Fruit fly (Drosophila melanogaster): Measurements from ENCODE around the gene Vps33B.

The Vps33B gene

DNA sequence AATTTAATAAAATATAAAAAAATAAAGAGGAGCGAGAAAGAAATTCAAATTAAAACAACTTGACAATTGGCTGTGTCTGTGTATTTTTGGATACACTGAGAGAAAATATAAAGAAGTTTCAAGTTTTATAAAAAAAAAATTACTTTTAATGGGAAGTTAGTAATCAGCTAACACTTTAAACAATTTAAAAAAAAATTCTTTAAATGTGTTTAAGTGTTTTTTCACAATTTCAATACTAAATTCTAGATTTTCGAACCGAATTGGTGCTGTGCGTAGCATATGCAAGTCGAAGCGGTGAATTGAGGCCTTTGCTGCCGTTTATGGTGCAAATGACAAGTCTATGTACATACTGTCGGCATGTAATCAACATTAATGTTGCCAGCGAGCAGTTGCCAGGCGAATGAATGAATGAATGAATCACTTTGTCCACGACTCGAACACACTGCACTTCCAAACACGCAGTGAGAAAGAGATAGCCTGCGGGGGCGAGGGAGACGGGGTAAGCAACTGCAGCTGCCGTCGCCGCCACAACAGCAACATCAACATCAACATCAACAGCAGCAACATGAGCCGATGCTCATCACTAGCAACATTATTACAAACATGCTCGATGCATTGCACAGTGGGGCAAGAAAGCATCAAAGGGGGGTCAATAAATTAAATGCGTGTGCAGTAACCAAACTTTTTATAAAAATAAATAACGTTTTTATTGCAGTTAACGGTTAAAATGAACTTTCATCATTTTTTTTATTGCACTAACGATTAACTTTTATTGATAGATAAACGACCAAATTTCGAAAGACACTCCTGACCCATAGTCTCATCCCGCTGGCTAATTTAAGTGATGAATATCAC lies 27.5 kb upstream of the Vps33B start (continued):
- TF ChIP-seq H2.0 (GFP tag; IDR thresholded peaks at IDR 0.05) (peak; percentile 43), cato (GFP tag; optimal IDR thresholded peaks at IDR 0.05; ENCODE audit: borderline replicate concordance) (peak; percentile 35), BtbVII (GFP tag; optimal IDR thresholded peaks at IDR 0.05) (no peak), CHES-1-like (GFP tag; optimal IDR thresholded peaks at IDR 0.05) (peak; percentile 29), CG6765 (GFP tag; optimal IDR thresholded peaks at IDR 0.05) (no peak), CG13624 (GFP tag; optimal IDR thresholded peaks at IDR 0.05) (no peak), crc (GFP tag; optimal IDR thresholded peaks at IDR 0.05) (no peak), pum (GFP tag; optimal IDR thresholded peaks at IDR 0.05) (peak; percentile 31), seq (GFP tag; IDR thresholded peaks at IDR 0.05) (0 out of 2 replicates have a peak, but pooled peaks have one; percentile 37)

DNA sequence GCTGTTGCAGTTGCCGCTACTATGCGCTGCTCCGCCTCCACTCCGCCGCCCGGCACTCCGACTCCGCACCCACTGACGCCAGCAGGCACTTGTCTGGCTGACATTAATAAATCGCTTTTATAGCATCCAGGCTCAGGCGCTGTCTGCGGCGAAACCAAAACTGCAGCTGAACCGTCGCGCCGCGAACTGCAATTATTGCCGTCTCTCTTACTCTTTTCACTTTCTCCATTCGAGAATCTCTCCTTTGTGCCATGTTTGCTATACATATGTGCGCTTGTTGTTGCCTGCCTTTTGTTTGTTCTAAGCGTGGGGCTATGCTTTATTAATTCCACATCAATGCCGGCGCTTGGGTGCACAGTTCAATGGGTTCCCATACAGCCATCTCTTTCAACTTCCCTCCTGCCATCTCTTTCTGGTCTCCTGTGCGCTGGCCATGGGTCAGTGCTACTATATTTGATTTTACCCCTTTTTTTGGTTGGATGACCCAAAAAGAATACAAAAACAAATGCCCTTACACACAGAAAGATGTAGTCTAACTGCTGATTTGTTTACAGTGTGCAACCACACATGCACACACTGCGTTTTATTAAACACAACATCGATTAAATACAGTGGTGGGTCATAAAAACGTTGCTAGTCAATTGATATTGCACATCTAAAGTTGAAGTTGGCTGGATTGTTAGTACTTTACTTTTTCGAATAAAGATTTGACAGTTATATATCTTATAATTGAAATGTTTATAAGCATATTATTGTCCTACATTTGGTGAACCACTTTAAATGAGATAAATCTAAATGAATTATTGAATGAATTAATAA lies 26.6 kb upstream of the Vps33B start:
- TF ChIP-seq org-1 (GFP tag; optimal IDR thresholded peaks at IDR 0.05) (no peak), Jarid2 (GFP tag; optimal IDR thresholded peaks at IDR 0.05) (no peak), CG14014 (GFP tag; IDR thresholded peaks at IDR 0.05) (no peak), CG4360 (GFP tag; IDR thresholded peaks at IDR 0.05) (peak; percentile 76), Spps (tag; optimal IDR thresholded peaks at IDR 0.05) (no peak), CG10366 (GFP tag; IDR thresholded peaks at IDR 0.05) (no peak), stwl (tag; optimal IDR thresholded peaks at IDR 0.05) (peak; percentile 0), gem (tag; optimal IDR thresholded peaks at IDR 0.05) (peak; percentile 6), CrebB (tag; optimal IDR thresholded peaks at IDR 0.05) (no peak), gro (GFP tag; optimal IDR thresholded peaks at IDR 0.05) (no peak), chn (GFP tag; optimal IDR thresholded peaks at IDR 0.05) (no peak), tup (GFP tag; optimal IDR thresholded peaks at IDR 0.05) (no peak), D19A (tag; optimal IDR thresholded peaks at IDR 0.05) (peak; percentile 20), Ets65A (GFP tag) (peak; percentile 64), gcm (GFP tag; optimal IDR thresholded peaks at IDR 0.05) (no peak), cg (GFP tag; optimal IDR thresholded peaks at IDR 0.05) (peak; percentile 28), CG18599 (GFP tag; optimal IDR thresholded peaks at IDR 0.05) (no peak), CG12391 (tag; optimal IDR thresholded peaks at IDR 0.05) (peak; percentile 10), CG15011 (GFP tag; optimal IDR thresholded peaks at IDR 0.05) (no peak), ac (GFP tag; optimal IDR thresholded peaks at IDR 0.05) (no peak), Hr78 (GFP tag; optimal IDR thresholded peaks at IDR 0.05) (peak in 1 of 2 experiments; percentile 1), Ravus (GFP tag; IDR thresholded peaks at IDR 0.05) (no peak), CG6254 (GFP tag; optimal IDR thresholded peaks at IDR 0.05) (no peak), CG3281 (GFP tag; optimal IDR thresholded peaks at IDR 0.05) (no peak), CG1603 (tag; optimal IDR thresholded peaks at IDR 0.05) (peak; percentile 15), BtbVII (GFP tag; optimal IDR thresholded peaks at IDR 0.05) (no peak), CG17361 (GFP tag; IDR thresholded peaks at IDR 0.05) (no peak), Kr (GFP tag; optimal IDR thresholded peaks at IDR 0.05) (peak; percentile 81), Neu2 (GFP tag; optimal IDR thresholded peaks at IDR 0.05; ENCODE audit: borderline replicate concordance) (no peak), CG2202 (tag; optimal IDR thresholded peaks at IDR 0.05) (no peak), CG2199 (GFP tag; IDR thresholded peaks at IDR 0.05) (0 out of 3 replicates have a peak, but pooled peaks have one; percentile 67), CG3847 (GFP tag; IDR thresholded peaks at IDR 0.05) (no peak), CG15073 (GFP tag; optimal IDR thresholded peaks at IDR 0.05) (peak; percentile 93), Med (GFP tag) (peak; percentile 72), chinmo (GFP tag; IDR thresholded peaks at IDR 0.05; ENCODE audit: partially characterized antibody) (no peak), zf30C (GFP tag; optimal IDR thresholded peaks at IDR 0.05) (peak; percentile 19), CG18262 (tag; optimal IDR thresholded peaks at IDR 0.05) (peak; percentile 24)
